Worm (Caenorhabditis elegans) whole organism, L2 larva: ENCODE data around the gene nhr-177.

Experiments used
- C34F6.9 ChIP-seq: fragments of 150-350 bp; optimal IDR thresholded peaks from 2 replicates; lab custom pipeline; 2014; ENCODE audit warnings: missing biosample characterization, missing genetic modification characterization
- F13H6.1 ChIP-seq: sonication (generic microtip); optimal IDR thresholded peaks from 2 replicates; lab custom pipeline; 2016; ENCODE audit warnings: missing genetic modification characterization, missing compliant biosample characterization
- ZK546.5 ChIP-seq: sonication (generic microtip); optimal IDR thresholded peaks from 2 replicates; lab custom pipeline; 2017; ENCODE audit warnings: missing biosample characterization, missing genetic modification characterization
- aly-2 ChIP-seq: fragments of 150-350 bp; optimal IDR thresholded peaks from 2 replicates; lab custom pipeline; 2014; ENCODE audit warnings: missing biosample characterization, missing genetic modification characterization
- ceh-16 ChIP-seq: fragments of 150-350 bp; optimal IDR thresholded peaks from 2 replicates; lab custom pipeline; 2014; ENCODE audit warnings: missing biosample characterization, missing genetic modification characterization
- ceh-82 ChIP-seq: fragments of 150-350 bp; optimal IDR thresholded peaks from 2 replicates; lab custom pipeline; 2014; ENCODE audit warnings: missing biosample characterization, missing genetic modification characterization
- crh-2 ChIP-seq: sonication (generic microtip); optimal IDR thresholded peaks from 2 replicates; lab custom pipeline; 2017; ENCODE audit warnings: missing biosample characterization, missing genetic modification characterization
- elt-3 ChIP-seq: sonication (generic microtip); optimal IDR thresholded peaks from 2 replicates; lab custom pipeline; 2017; ENCODE audit warnings: missing biosample characterization, missing genetic modification characterization
- fos-1 ChIP-seq: fragments of 150-350 bp; optimal IDR thresholded peaks from 2 replicates; lab custom pipeline; 2014; ENCODE audit warnings: missing biosample characterization, missing genetic modification characterization
- gmeb-1 ChIP-seq: fragments of 150-350 bp; optimal IDR thresholded peaks from 2 replicates; lab custom pipeline; 2014; ENCODE audit warnings: missing biosample characterization, missing genetic modification characterization
- lin-13 ChIP-seq: fragments of 150-350 bp; optimal IDR thresholded peaks from 2 replicates; lab custom pipeline; 2014; ENCODE audit warnings: missing biosample characterization, missing genetic modification reagents, missing genetic modification characterization
- lin-39 ChIP-seq: fragments of 150-350 bp; optimal IDR thresholded peaks from 2 replicates; lab custom pipeline; 2014; ENCODE audit warnings: missing biosample characterization, missing genetic modification reagents, missing genetic modification characterization
- mab-5 ChIP-seq: fragments of 150-350 bp; optimal IDR thresholded peaks from 2 replicates; lab custom pipeline; 2014; ENCODE audit warnings: missing biosample characterization, missing genetic modification characterization
- mdl-1 ChIP-seq, 2 experiments: fragments of 150-350 bp in 1 of 2; sonication (generic microtip) in 1 of 2; optimal IDR thresholded peaks; 2 replicates each; lab custom pipeline; 2017; ENCODE audit warnings: missing biosample characterization in 2 of 2, missing genetic modification characterization in 2 of 2
- nhr-10 ChIP-seq: sonication (generic microtip); optimal IDR thresholded peaks from 2 replicates; lab custom pipeline; 2017; ENCODE audit warnings: missing biosample characterization, missing genetic modification characterization
- nhr-11 ChIP-seq: fragments of 150-350 bp; optimal IDR thresholded peaks from 2 replicates; lab custom pipeline; 2014; ENCODE audit warnings: missing biosample characterization, missing genetic modification characterization
- nhr-21 ChIP-seq: fragments of 150-350 bp; optimal IDR thresholded peaks from 2 replicates; lab custom pipeline; 2014; ENCODE audit warnings: missing biosample characterization, missing genetic modification characterization
- nhr-23 ChIP-seq: fragments of 150-350 bp; optimal IDR thresholded peaks from 2 replicates; lab custom pipeline; 2014; ENCODE audit warnings: missing biosample characterization, missing genetic modification reagents, missing genetic modification characterization
- nhr-237 ChIP-seq: fragments of 150-350 bp; optimal IDR thresholded peaks from 2 replicates; lab custom pipeline; 2014; ENCODE audit warnings: missing biosample characterization, missing genetic modification characterization
- nhr-25 ChIP-seq: fragments of 150-350 bp; sonication (generic microtip); optimal IDR thresholded peaks from 3 replicates; lab custom pipeline; 2014; ENCODE audit warnings: missing biosample characterization, missing genetic modification characterization
- peb-1 ChIP-seq: fragments of 150-350 bp; optimal IDR thresholded peaks from 2 replicates; lab custom pipeline; 2014; ENCODE audit warnings: missing biosample characterization, missing genetic modification characterization
- skn-1 ChIP-seq: sonication (generic microtip); optimal IDR thresholded peaks from 2 replicates; lab custom pipeline; 2017; ENCODE audit warnings: missing biosample characterization, missing genetic modification characterization
- sma-3 ChIP-seq: sonication (generic microtip); optimal IDR thresholded peaks from 2 replicates; lab custom pipeline; 2016; ENCODE audit warnings: missing genetic modification reagents, missing genetic modification characterization, missing compliant biosample characterization
- unc-39 ChIP-seq: fragments of 150-350 bp; optimal IDR thresholded peaks from 2 replicates; lab custom pipeline; 2014; ENCODE audit warnings: missing biosample characterization, missing genetic modification characterization
- unc-55 ChIP-seq: fragments of 150-350 bp; sonication (generic microtip); optimal IDR thresholded peaks from 3 replicates; lab custom pipeline; 2014; ENCODE audit warnings: missing biosample characterization, missing genetic modification reagents, missing genetic modification characterization
- unc-62 ChIP-seq: fragments of 150-350 bp; optimal IDR thresholded peaks from 2 replicates; lab custom pipeline; 2014; ENCODE audit warnings: missing biosample characterization, missing genetic modification reagents, missing genetic modification characterization
- ztf-11 ChIP-seq: sonication (generic microtip); optimal IDR thresholded peaks from 2 replicates; lab custom pipeline; 2017; ENCODE audit warnings: missing biosample characterization, missing genetic modification characterization

Gene nhr-177

DNA sequence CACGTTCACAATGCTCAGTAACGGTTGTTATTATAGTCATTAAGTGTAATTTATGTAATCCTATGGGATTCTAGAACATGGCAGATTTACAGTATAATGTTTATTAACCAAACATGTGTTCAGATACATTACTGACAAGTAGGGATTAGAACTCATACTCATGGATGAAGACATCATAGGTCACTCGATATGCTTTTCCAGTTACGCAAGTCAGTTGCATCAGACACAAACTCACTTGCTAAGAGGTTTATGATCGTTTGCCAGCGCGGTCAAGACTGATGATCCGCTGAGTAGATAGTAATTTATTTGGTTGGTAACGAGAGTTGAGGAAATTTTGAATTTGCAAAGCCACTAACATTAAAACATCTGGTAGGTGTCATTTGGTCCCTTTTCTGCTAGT is 35.5 kb upstream of the nhr-177 start:
- no peak for TF ChIP-seq nhr-10 (tag; lab: Kevin White, UChicago)
- TF ChIP-seq gmeb-1 (tag; lab: Kevin White, UChicago) = no peak
- no peak for TF ChIP-seq crh-2 (tag; lab: Kevin White, UChicago)
- no peak for TF ChIP-seq skn-1 (tag; lab: Kevin White, UChicago)
- TF ChIP-seq nhr-11 (tag; lab: Kevin White, UChicago) = no peak
- TF ChIP-seq aly-2 (tag; lab: Kevin White, UChicago) = no peak
- no peak for TF ChIP-seq mab-5 (tag; lab: Kevin White, UChicago)
- TF ChIP-seq ZK546.5 = no peak
- TF ChIP-seq elt-3 = no peak
- TF ChIP-seq peb-1 (tag; lab: Kevin White, UChicago) = no peak
- no peak for TF ChIP-seq lin-39

DNA sequence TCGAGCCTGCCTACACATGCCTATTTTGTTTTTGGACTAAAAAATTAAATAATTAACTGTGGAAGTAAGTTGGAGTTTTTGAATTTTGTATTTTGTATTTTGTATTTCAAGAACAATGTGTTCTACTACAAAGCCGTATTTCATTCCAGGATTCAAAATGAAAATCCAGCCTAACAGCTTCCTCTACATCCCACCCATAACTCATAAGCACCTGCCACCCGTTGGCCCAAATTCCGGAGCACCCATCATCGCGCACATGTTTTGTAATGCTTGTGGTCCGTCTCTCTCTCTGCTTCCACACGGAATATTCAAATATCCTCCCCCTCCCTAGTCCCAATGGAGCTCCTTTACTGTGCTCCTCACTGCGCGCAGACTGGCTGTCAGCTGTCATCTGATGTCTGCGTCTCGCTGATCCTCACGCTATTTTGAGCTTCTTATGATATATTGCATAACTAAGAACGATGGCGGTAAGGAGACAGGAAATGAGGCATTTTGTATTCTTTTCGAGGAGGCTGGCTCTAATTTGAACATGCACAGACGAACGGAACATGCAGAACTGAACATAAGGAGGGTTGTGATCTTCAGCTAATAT is 34.5 kb upstream of the nhr-177 start:
- TF ChIP-seq fos-1 (tag; lab: Kevin White, UChicago) = no peak
- TF ChIP-seq mab-5 (tag; lab: Kevin White, UChicago) = peak; percentile 65

DNA sequence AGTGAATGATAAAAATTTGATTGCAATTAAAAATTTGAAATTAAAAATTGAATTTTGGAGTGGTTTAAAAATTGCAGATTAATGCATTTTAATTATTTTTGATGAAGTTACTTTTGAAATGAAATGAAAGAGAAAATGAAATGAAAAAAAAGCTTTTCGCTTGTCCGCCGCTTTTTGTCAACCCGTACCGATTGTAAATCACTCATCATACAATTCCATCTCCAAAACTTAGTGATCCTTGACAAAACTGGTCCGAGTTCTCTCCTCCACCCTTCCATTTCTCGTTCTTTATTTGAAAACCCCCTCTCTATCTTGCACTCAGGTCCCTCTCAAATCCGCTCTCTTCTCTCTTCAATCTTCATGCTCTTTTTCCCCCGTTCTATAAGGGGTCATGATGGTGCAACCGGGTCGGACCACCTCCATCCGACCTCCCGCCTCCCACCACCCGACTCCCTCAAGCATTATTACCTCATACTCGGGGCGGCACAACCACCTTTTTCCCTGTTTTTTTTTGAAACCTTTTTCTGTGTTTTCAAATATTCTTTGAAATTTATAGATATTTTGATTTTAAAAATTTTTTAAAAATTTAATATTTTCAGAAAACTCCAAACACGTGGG is 32.9 kb upstream of the nhr-177 start:
- TF ChIP-seq lin-13 (GFP tag; lab: Kevin White, UChicago) (no peak), C34F6.9 (tag; lab: Kevin White, UChicago) (no peak)
- TF ChIP-seq, all 48 proteins: peak for 0

DNA sequence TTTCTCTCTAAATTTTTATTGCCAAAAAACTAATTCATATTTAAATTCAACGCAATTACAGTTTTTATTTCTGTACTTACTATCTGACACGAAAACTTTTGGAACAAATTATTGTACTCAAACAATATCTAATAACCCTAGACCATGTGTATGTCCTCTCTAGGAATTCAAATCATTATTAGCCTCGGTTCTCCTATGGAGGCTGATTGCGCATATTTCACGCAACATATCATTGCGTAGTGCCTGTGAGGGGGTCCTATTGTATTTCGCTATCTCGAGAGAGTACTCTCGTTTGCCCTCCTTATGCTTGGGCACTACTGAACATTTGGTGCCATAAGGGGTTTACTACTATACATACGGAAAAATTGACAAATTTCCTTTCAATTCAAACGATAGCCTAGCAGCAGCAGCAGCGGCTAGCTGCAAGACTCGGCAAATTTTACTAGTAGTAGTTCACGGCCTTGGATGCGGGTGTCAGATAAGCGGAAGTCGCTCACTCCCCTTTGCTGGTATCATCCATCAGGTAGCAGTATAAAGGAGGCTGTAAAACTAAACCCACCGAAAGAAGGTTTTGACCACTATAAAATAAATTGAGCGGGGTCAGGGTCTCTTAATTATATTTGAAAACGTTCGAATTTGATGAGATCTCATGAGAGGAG is 31.4 kb upstream of the nhr-177 start:
- TF ChIP-seq ceh-16 (tag; lab: Kevin White, UChicago) = peak; percentile 53
- TF ChIP-seq F13H6.1 (tag; lab: Kevin White, UChicago) = no peak
- no peak for TF ChIP-seq aly-2 (tag; lab: Kevin White, UChicago)
- no peak for TF ChIP-seq unc-62
- TF ChIP-seq ztf-11 = no peak
- no peak for TF ChIP-seq sma-3 (GFP tag; lab: Kevin White, UChicago)

DNA sequence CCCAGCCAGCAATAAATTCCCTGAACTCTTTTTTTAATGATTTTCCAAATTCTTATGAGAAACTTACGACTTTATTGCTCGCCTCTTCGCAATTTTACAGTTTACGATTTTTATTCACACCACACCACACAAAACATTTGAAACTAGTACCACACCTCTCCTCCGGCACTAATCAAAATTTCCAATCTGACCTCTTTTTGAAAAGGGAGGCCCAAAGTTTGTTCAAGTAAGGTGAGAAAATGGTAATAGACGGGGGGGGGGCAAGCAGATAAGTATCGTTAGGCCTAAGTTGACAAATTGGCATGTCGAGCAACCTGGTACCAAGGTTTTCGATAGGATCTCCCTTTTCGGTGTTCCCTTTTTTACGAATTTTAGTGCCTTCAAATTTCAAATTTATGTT is 30.3 kb upstream of the nhr-177 start:
- TF ChIP-seq ceh-16 (tag; lab: Kevin White, UChicago) = peak; percentile 74
- no peak for TF ChIP-seq ztf-11

DNA sequence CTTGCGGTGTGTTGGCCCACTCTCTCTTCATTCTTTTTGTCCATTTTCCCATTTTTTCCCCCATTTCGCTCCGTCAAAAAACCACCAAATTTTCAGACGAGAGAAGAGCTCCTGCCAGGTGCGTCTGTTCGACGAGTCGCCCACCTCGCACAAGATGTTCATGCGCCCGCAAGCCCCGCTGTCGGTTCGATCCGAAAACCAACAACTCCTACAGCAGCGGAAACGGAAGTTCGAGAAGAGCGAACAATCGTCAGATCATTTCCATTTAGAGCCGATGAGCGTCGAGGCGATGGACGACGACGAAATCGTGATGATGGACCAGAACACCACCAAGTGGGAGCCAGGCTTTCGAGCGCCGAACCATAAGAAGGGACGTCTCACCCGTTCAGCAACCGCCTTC is 26.8 kb upstream of the nhr-177 start:
- TF ChIP-seq nhr-25 (tag; lab: Kevin White, UChicago) = no peak
- no peak for TF ChIP-seq ceh-82 (tag; lab: Kevin White, UChicago)
- TF ChIP-seq unc-62 = no peak
- no peak for TF ChIP-seq unc-55 (GFP tag; lab: Kevin White, UChicago)
- TF ChIP-seq nhr-23 (tag; lab: Kevin White, UChicago) = no peak
- no peak for TF ChIP-seq peb-1 (tag; lab: Kevin White, UChicago)
- no peak for TF ChIP-seq fos-1 (tag; lab: Kevin White, UChicago)

DNA sequence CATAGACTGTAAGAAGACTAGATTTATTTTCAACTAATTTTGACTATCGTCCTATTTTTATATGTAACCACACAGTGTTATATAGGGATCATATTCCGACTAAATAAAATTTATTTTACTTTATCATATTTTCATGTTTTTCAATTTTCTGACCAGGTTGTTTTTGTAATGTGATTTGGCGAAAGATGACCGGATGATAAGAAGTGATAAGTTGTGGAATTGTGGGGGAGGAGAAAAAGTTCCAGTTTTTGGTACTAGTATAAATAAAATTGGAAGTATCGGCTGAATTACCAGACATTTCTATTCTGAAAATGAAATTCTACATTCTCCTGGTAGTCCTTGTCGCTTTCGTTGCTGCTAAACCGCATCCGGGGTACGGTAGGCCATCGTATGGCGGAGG is 24.7 kb upstream of the nhr-177 start, which contains the start of gene F16B4.7:
F16B4.7 (plus strand) TSS at position 301 of the 400 bp plus-strand sequence.
- TF ChIP-seq sma-3 (GFP tag; lab: Kevin White, UChicago) = no peak
- TF ChIP-seq lin-39 = no peak
- no peak for TF ChIP-seq nhr-237 (tag; lab: Kevin White, UChicago)
- no peak for TF ChIP-seq fos-1 (tag; lab: Kevin White, UChicago)
- no peak for TF ChIP-seq skn-1 (tag; lab: Kevin White, UChicago)
- no peak for TF ChIP-seq F13H6.1 (tag; lab: Kevin White, UChicago)
- TF ChIP-seq C34F6.9 (tag; lab: Kevin White, UChicago) = no peak
- TF ChIP-seq nhr-11 (tag; lab: Kevin White, UChicago) = no peak
- TF ChIP-seq ceh-16 (tag; lab: Kevin White, UChicago) = no peak
- no peak for TF ChIP-seq nhr-21 (tag; lab: Kevin White, UChicago)
- TF ChIP-seq mdl-1 (tag; optimal IDR thresholded peaks at IDR 0.05; lab: Kevin White, UChicago) = no peak
- no peak for TF ChIP-seq unc-39 (tag; lab: Kevin White, UChicago)
- no peak for TF ChIP-seq peb-1 (tag; lab: Kevin White, UChicago)
- TF ChIP-seq unc-55 (GFP tag; lab: Kevin White, UChicago) = no peak
- TF ChIP-seq nhr-23 (tag; lab: Kevin White, UChicago) = no peak
